Fruit fly (Drosophila melanogaster) S2 (cell line): ENCODE data around the gene CG33985.

ENCODE experiments used
- CG8478 ChIP-seq: fragments of >200 bp; optimal IDR thresholded peaks from 2 replicates; lab custom pipeline; 2018
- CTCF ChIP-seq, 2 experiments: fragments of >200 bp; optimal IDR thresholded peaks; 2 replicates each; lab custom pipeline; 2018

dm6 chr3L:15563851-15564106 lies 37.2 kb upstream of the CG33985 start:
- no peak for TF ChIP-seq CG8478 (lab: Kevin White, UChicago)
- TF ChIP-seq CTCF (optimal IDR thresholded peaks at IDR 0.05; lab: Kevin White, UChicago) = no peak
